Worm (Caenorhabditis elegans): ENCODE measurements around the gene B0222.1.
A peak's percentile ranks its signal among the peaks of the same experiment; 100 is the strongest.

The B0222.1 gene

DNA sequence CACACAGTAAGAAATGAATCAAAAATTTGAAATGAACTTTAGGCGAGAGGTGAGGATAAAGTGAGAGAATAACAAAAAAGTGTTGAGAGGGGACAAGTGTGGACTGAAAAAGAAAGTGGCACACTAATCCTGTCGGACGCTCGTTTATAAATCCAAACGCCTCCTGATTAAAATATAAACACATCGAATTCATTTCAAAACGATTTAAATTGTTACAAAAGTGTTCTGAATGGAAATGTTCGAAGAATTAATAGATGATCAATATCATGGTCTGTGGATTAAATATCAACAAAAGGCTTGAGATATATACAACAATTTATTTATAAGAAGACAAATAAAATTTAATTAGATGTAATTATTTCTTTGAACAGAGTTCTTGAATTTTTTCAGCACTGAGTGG is 34.0 kb downstream of the B0222.1 start, which contains the start of gene B0222.11:
Gene B0222.11, minus strand, starts transcription at position 101 of the 400 bp plus-strand sequence.
- TF ChIP-seq tbx-37 (GFP tag; conservative IDR thresholded peaks at IDR 0.05) = no peak
- no peak for TF ChIP-seq hmg-4 (GFP tag; optimal IDR thresholded peaks at IDR 0.05)
- no peak for TF ChIP-seq flt-1 (GFP tag; IDR thresholded peaks at IDR 0.05)
- TF ChIP-seq hmbx-1 (tag; optimal IDR thresholded peaks at IDR 0.05) = no peak
- no peak for TF ChIP-seq scrt-1 (GFP tag; IDR thresholded peaks at IDR 0.05)
- TF ChIP-seq ets-7 (tag; optimal IDR thresholded peaks at IDR 0.05) = no peak
- no peak for TF ChIP-seq ceh-13 (GFP tag; optimal IDR thresholded peaks at IDR 0.05)
- TF ChIP-seq pes-1 (GFP tag; IDR thresholded peaks at IDR 0.05) = no peak
- no peak for TF ChIP-seq aly-1 (tag; optimal IDR thresholded peaks at IDR 0.05)
- no peak for TF ChIP-seq tbx-11 (GFP tag; IDR thresholded peaks at IDR 0.05)
- TF ChIP-seq tra-4 (tag; optimal IDR thresholded peaks at IDR 0.05) = no peak

DNA sequence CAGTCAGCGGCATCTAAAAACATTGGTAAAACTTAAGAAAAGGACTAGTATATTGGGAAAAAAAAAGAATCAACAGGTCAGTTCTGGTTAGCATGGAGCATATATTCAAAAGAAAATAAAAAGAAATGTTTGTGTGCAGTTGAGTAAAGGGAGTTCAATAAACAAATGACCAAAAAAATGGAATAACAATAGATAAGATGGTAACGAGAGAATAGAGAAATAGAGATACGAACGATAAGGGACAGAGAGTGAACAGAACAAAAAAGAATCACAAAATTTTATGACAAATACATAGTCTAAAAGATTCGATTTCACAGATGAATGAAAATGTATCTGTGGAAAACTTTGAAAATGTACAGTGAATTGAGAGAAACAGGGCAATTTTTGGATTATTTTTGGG is 38.9 kb downstream of the B0222.1 start, which contains the start of gene gad-3:
Gene gad-3, minus strand, starts transcription at position 17 of the 400 bp plus-strand sequence.
- TF ChIP-seq hmg-4 (GFP tag; optimal IDR thresholded peaks at IDR 0.05) (no peak), scrt-1 (GFP tag; IDR thresholded peaks at IDR 0.05) (no peak), ets-7 (tag; optimal IDR thresholded peaks at IDR 0.05) (no peak), ceh-36 (tag; optimal IDR thresholded peaks at IDR 0.05) (no peak)

DNA sequence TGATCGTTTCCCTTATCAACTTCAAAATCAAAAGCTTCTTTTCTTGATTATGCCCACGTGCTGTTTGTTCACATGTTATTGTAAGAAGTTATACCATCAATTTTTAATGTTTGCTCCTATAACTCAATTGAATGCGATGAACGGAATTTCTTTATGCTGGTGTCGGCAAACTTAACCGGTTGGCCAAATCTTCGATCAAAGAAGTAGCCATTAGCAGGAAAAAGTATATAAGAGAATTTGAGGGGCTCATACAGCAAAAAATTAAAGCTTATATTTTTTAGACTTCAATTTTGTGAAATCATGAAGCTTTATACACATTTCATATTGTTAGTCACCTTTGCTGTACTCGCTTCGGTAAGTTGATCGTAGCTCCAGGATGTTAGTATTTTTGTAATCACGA is 39.7 kb downstream of the B0222.1 start, which contains the start of gene pqn-16:
Gene pqn-16, plus strand, starts transcription at position 301 of the 400 bp plus-strand sequence.
- TF ChIP-seq aly-1 (tag; optimal IDR thresholded peaks at IDR 0.05) (no peak), tbx-37 (GFP tag; conservative IDR thresholded peaks at IDR 0.05) (no peak)

DNA sequence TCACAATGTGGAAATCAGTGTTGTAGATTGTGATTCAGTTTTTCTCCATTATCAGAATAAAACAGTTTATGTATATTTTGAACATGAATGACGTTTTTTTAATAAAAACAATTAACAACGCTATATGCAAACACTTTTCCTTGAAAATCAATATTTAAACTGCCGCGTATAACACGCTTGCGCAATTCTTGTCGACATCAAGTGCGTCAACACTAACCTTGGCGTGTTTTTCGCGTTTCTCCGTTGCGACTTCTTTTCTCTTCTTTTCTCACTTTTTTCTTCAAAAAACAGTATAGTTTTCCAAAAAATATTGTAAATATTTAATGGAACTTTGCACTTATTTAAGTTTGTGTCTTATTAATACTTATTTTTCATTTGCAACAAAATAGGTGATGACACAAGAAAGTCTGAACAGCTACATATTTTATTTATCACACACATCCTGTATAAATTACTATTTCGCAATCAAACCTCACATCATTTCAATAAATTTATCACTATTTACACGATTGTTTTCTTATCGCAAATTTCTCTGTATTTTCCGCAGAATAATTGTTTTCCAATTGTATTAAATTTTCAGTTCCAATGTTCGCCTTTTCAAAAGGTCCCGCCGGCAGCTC is 41.3 kb downstream of the B0222.1 start, which contains the start of gene spas-1:
Gene spas-1, plus strand, starts transcription at position 572 of the 620 bp plus-strand sequence.
- no peak for TF ChIP-seq ceh-13 (GFP tag; optimal IDR thresholded peaks at IDR 0.05)
- no peak for TF ChIP-seq aly-1 (tag; optimal IDR thresholded peaks at IDR 0.05)
- TF ChIP-seq hmg-4 (GFP tag; optimal IDR thresholded peaks at IDR 0.05) = no peak
- TF ChIP-seq tbx-11 (GFP tag; IDR thresholded peaks at IDR 0.05) = peak; percentile 57; the same call in 1 of the 2 replicates
- no peak for TF ChIP-seq hmbx-1 (tag; optimal IDR thresholded peaks at IDR 0.05)
- no peak for TF ChIP-seq flt-1 (GFP tag; IDR thresholded peaks at IDR 0.05)
- no peak for TF ChIP-seq ets-7 (tag; optimal IDR thresholded peaks at IDR 0.05)
- no peak for TF ChIP-seq scrt-1 (GFP tag; IDR thresholded peaks at IDR 0.05)
- TF ChIP-seq tbx-37 (GFP tag; conservative IDR thresholded peaks at IDR 0.05) = no peak; the same call in 1 of the 2 replicates
- TF ChIP-seq ceh-36 (tag; optimal IDR thresholded peaks at IDR 0.05) = peak; percentile 35
- TF ChIP-seq ama-1 (optimal IDR thresholded peaks at IDR 0.05) = no peak
- TF ChIP-seq pes-1 (GFP tag; IDR thresholded peaks at IDR 0.05) = no peak
- no peak for TF ChIP-seq sea-1 (GFP tag; conservative IDR thresholded peaks at IDR 0.05)
- peak; percentile 84 for TF ChIP-seq F13C5.2 (tag; optimal IDR thresholded peaks at IDR 0.05)
- peak; percentile 36 for TF ChIP-seq hnd-1 (tag; optimal IDR thresholded peaks at IDR 0.05)

DNA sequence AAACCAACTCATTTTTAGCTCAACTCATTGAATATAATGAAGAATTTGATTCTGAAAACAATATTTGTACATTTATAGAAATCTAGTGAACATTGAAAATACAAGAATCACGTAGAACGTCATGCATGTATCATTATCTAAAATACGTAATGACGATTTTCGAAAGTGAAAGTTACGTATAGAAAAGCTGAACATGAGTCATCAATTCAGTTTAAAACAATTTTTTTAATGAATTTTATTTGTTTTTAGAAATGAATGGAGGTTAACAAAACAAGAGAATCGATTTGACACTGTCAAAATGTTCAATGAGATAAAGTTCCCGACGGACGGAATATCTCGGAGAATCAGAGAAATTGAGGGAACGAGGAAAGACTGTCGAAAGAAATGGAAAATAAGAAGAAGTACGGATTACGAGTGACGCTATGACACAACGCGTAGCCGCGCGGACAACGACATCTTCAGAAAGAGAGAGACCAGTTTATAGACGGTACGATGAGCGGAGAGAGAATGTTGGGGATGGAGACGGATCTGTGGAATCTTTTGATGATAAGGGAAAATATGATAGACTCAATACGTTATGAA is 47.7 kb downstream of the B0222.1 start, which contains the start of gene ptr-1:
Gene ptr-1, minus strand, starts transcription at position 51 of the 582 bp plus-strand sequence.
- TF ChIP-seq tbx-11 (GFP tag; IDR thresholded peaks at IDR 0.05) (no peak), hmg-4 (GFP tag; optimal IDR thresholded peaks at IDR 0.05) (no peak), aly-1 (tag; optimal IDR thresholded peaks at IDR 0.05) (no peak), tra-4 (tag; optimal IDR thresholded peaks at IDR 0.05) (no peak), ceh-36 (tag; optimal IDR thresholded peaks at IDR 0.05) (no peak), tbx-37 (GFP tag; conservative IDR thresholded peaks at IDR 0.05) (no peak), pes-1 (GFP tag; IDR thresholded peaks at IDR 0.05) (no peak), ama-1 (optimal IDR thresholded peaks at IDR 0.05) (no peak), sea-1 (GFP tag; conservative IDR thresholded peaks at IDR 0.05) (no peak), B0310.2 (tag; optimal IDR thresholded peaks at IDR 0.05) (no peak), F13C5.2 (tag; optimal IDR thresholded peaks at IDR 0.05) (no peak)

DNA sequence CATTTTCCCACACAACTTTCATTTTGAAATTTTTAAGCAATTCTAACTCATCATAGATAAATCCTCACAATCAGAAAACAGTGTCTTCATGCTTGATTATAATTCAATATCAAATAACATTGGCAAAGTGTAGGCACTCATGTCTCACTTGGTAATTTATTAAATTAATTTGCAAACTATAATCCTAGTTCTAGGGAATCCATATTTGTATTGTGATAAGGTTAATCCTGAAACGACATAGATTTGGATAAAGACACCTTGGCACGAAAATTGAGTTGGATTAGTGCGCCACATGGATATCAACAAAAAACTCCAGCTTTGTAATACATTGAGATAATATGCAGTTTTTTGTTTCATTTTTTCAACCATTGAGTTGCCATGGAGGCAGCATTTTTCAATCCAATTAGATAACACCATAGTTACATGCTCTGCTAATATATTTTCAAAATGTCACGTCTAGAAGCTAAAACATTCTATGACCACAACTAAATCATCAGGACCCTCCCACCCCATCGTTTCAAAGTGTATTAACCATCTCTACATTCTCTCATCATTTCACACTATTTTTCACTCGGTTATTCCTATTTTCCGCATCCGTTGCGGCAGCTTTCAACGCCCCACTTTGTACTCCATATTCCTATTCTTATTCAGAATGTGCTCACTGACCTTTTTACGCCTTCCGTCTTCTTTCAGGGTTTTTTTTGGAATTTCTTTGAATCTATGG is 49.8 kb downstream of the B0222.1 start:
- TF ChIP-seq pes-1 (GFP tag; IDR thresholded peaks at IDR 0.05) (no peak), scrt-1 (GFP tag; IDR thresholded peaks at IDR 0.05) (no peak), ama-1 (optimal IDR thresholded peaks at IDR 0.05) (no peak), tbx-11 (GFP tag; IDR thresholded peaks at IDR 0.05) (no peak), F13C5.2 (tag; optimal IDR thresholded peaks at IDR 0.05) (no peak), ceh-13 (GFP tag; optimal IDR thresholded peaks at IDR 0.05) (no peak), hnd-1 (tag; optimal IDR thresholded peaks at IDR 0.05) (no peak), hmbx-1 (tag; optimal IDR thresholded peaks at IDR 0.05) (no peak), B0310.2 (tag; optimal IDR thresholded peaks at IDR 0.05) (no peak), hmg-4 (GFP tag; optimal IDR thresholded peaks at IDR 0.05) (no peak), ets-7 (tag; optimal IDR thresholded peaks at IDR 0.05) (no peak), tra-4 (tag; optimal IDR thresholded peaks at IDR 0.05) (no peak), flt-1 (GFP tag; IDR thresholded peaks at IDR 0.05) (no peak), tbx-37 (GFP tag; conservative IDR thresholded peaks at IDR 0.05) (no peak)
